Fruit fly (Drosophila melanogaster): ENCODE results near the gene CG34448.

CG34448 gene

DNA sequence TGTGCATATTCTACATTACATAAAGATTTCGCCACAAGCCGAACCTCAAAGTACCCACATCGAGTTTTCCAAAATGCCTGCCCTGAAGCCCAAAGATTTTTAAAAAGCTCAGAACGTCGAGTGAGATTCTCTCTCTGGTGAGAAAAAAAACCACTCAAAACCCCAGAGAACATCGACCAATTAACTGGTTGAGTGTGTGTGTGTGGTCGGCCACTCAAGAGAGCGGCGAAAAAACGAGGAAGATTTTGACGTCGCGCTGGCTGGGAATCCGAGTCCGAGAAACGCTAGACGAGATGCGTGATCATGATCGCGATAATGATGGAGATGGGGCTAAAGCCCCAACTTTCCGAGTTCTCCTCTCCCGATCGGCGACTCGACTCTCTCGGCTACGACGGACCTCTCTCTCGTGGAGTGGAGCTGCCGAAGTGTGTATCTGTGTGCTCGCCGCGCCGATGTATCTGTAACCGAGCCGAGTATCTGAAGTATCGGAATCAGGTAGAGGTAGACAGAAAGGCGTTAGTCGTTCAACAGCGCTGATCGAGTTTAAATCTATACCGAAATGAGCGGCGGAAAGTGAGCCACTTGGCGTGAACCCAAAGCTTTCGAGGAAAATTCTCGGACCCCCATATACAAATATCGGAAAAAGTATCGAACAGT is 33.1 kb upstream of the CG34448 start:
- TF ChIP-seq gfzf (GFP tag; optimal IDR thresholded peaks at IDR 0.05) (no peak), sim (GFP tag; IDR thresholded peaks at IDR 0.05) (no peak), nmo (GFP tag; optimal IDR thresholded peaks at IDR 0.05) (no peak), CG12219 (GFP tag; optimal IDR thresholded peaks at IDR 0.05) (no peak), mirr (GFP tag; optimal IDR thresholded peaks at IDR 0.05) (no peak), CG1233 (GFP tag; optimal IDR thresholded peaks at IDR 0.05) (no peak), NC2β (GFP tag; optimal IDR thresholded peaks at IDR 0.05) (no peak), Dref (GFP tag; IDR thresholded peaks at IDR 0.05) (no peak), CG2889 (GFP tag; IDR thresholded peaks at IDR 0.05) (no peak), B-H2 (GFP tag; optimal IDR thresholded peaks at IDR 0.05) (no peak), CG7357 (GFP tag; IDR thresholded peaks at IDR 0.05) (no peak), MBD-R2 (GFP tag; IDR thresholded peaks at IDR 0.05) (no peak), CG13624 (GFP tag; optimal IDR thresholded peaks at IDR 0.05) (no peak), ATbp (GFP tag; optimal IDR thresholded peaks at IDR 0.05) (no peak), CG15514 (GFP tag; optimal IDR thresholded peaks at IDR 0.05) (peak; percentile 18), repo (GFP tag; optimal IDR thresholded peaks at IDR 0.05) (no peak), E2f1 (GFP tag; IDR thresholded peaks at IDR 0.05) (no peak), CG17385 (GFP tag; optimal IDR thresholded peaks at IDR 0.05) (peak; percentile 13), CG11723 (GFP tag; optimal IDR thresholded peaks at IDR 0.05) (no peak), CG8089 (GFP tag; optimal IDR thresholded peaks at IDR 0.05) (no peak), bsh (GFP tag; optimal IDR thresholded peaks at IDR 0.05) (no peak), disco-r (GFP tag; optimal IDR thresholded peaks at IDR 0.05) (no peak), CG10267 (tag; optimal IDR thresholded peaks at IDR 0.05) (no peak), CG8478 (optimal IDR thresholded peaks at IDR 0.05) (no peak), CG6654 (GFP tag; optimal IDR thresholded peaks at IDR 0.05) (no peak), MTF-1 (GFP tag; optimal IDR thresholded peaks at IDR 0.05; ENCODE audit: borderline replicate concordance) (no peak), CG5953 (GFP tag; IDR thresholded peaks at IDR 0.05) (no peak), CG10654 (GFP tag; optimal IDR thresholded peaks at IDR 0.05) (no peak), jing (GFP tag; optimal IDR thresholded peaks at IDR 0.05) (peak; percentile 40), Dip3 (GFP tag; optimal IDR thresholded peaks at IDR 0.05) (no peak), CG12744 (GFP tag; optimal IDR thresholded peaks at IDR 0.05) (no peak), sima (GFP tag; optimal IDR thresholded peaks at IDR 0.05) (no peak), NK7.1 (GFP tag; optimal IDR thresholded peaks at IDR 0.05) (no peak), ab (GFP tag; optimal IDR thresholded peaks at IDR 0.05) (no peak), TFAM (GFP tag; optimal IDR thresholded peaks at IDR 0.05) (no peak), CG8281 (tag; optimal IDR thresholded peaks at IDR 0.05) (no peak), CG7963 (GFP tag; IDR thresholded peaks at IDR 0.05; ENCODE audit: partially characterized antibody) (no peak), shn (GFP tag; optimal IDR thresholded peaks at IDR 0.05) (peak; percentile 16), fd3F (GFP tag; optimal IDR thresholded peaks at IDR 0.05) (no peak), Meics (GFP tag; optimal IDR thresholded peaks at IDR 0.05) (no peak), CG4730 (GFP tag; IDR thresholded peaks at IDR 0.05) (no peak), ro (GFP tag; IDR thresholded peaks at IDR 0.05) (no peak), nom (GFP tag; optimal IDR thresholded peaks at IDR 0.05) (peak; percentile 15), pan (optimal IDR thresholded peaks at IDR 0.05) (no peak), pan (GFP tag; optimal IDR thresholded peaks at IDR 0.05 in 1 of 2, IDR thresholded peaks at IDR 0.05 in 1 of 2) (no peak), Tbp (GFP tag; optimal IDR thresholded peaks at IDR 0.05) (no peak), CG15601 (tag; optimal IDR thresholded peaks at IDR 0.05) (no peak), Camta (GFP tag; optimal IDR thresholded peaks at IDR 0.05) (no peak), sr (GFP tag; IDR thresholded peaks at IDR 0.05) (no peak), pnt (GFP tag; optimal IDR thresholded peaks at IDR 0.05) (no peak), peb (GFP tag; IDR thresholded peaks at IDR 0.05) (no peak), CG31224 (GFP tag; IDR thresholded peaks at IDR 0.05) (no peak)
